Fruit fly (Drosophila melanogaster) whole organism, embryonic: ENCODE measurements around the gene CG18130.

Source experiments
- Ada2b ChIP-seq: fragments of 200-800 bp; sonication (Bioruptor generic); IDR thresholded peaks from 2 replicates; pipeline ENCODE4 v1.3.6; 2022; ENCODE audit warnings: missing biosample characterization, missing genetic modification characterization
- BEAF-32 ChIP-seq: fragments of 200-800 bp; sonication (Bioruptor generic); optimal IDR thresholded peaks from 3 replicates; lab custom pipeline; 2017; ENCODE audit warnings: missing biosample characterization, missing genetic modification characterization, mild to moderate bottlenecking, moderate library complexity, missing genetic modification reagents
- Bdp1 ChIP-seq: fragments of 200-800 bp; sonication (Bioruptor generic); optimal IDR thresholded peaks from 3 replicates; lab custom pipeline; 2016; ENCODE audit warnings: missing biosample characterization, missing genetic modification characterization
- Bgb ChIP-seq: fragments of 200-800 bp; sonication (Bioruptor generic); IDR thresholded peaks from 2 replicates; pipeline ENCODE4 v1.3.6; 2022; ENCODE audit warnings: missing biosample characterization, missing genetic modification characterization; ENCODE audit not compliant: partially characterized antibody
- CG10321 ChIP-seq: fragments of 200-800 bp; sonication (Bioruptor generic); IDR thresholded peaks from 2 replicates; pipeline ENCODE4 v1.3.6; 2022; ENCODE audit warnings: missing biosample characterization, missing genetic modification characterization
- CG11085 ChIP-seq: fragments of 200-800 bp; sonication (Bioruptor generic); IDR thresholded peaks from 2 replicates; pipeline ENCODE4 v1.3.6; 2022; ENCODE audit warnings: missing biosample characterization, missing genetic modification characterization
- CG11398 ChIP-seq: fragments of 200-800 bp; sonication (Bioruptor generic); optimal IDR thresholded peaks from 2 replicates; lab custom pipeline; 2016; ENCODE audit warnings: missing biosample characterization, missing genetic modification characterization
- CG11723 ChIP-seq: fragments of 200-800 bp; sonication (Bioruptor generic); optimal IDR thresholded peaks from 2 replicates; lab custom pipeline; 2017; ENCODE audit warnings: missing biosample characterization, mild to moderate bottlenecking, missing genetic modification characterization
- CG13624 ChIP-seq: fragments of 200-800 bp; sonication (Bioruptor generic); optimal IDR thresholded peaks from 2 replicates; lab custom pipeline; 2016; ENCODE audit warnings: missing biosample characterization, missing genetic modification characterization
- CG15073 ChIP-seq: fragments of 200-800 bp; sonication (Bioruptor generic); optimal IDR thresholded peaks from 2 replicates; lab custom pipeline; 2016; ENCODE audit warnings: missing biosample characterization, missing genetic modification characterization
- CG1647 ChIP-seq: fragments of 200-800 bp; sonication (Bioruptor generic); optimal IDR thresholded peaks from 3 replicates; lab custom pipeline; 2016; ENCODE audit warnings: missing biosample characterization, missing genetic modification characterization
- CG17359 ChIP-seq: fragments of 200-800 bp; sonication (Bioruptor generic); optimal IDR thresholded peaks from 3 replicates; lab custom pipeline; 2018; ENCODE audit warnings: missing biosample characterization, mild to moderate bottlenecking, missing genetic modification characterization, moderate library complexity
- CG17361 ChIP-seq: fragments of 200-800 bp; sonication (Bioruptor generic); IDR thresholded peaks from 3 replicates; pipeline ENCODE4 v1.3.6; 2022; ENCODE audit warnings: missing biosample characterization, missing genetic modification characterization
- CG1832 ChIP-seq: fragments of 200-800 bp; sonication (Bioruptor generic); optimal IDR thresholded peaks from 2 replicates; lab custom pipeline; 2017; ENCODE audit warnings: missing biosample characterization, mild to moderate bottlenecking, missing genetic modification characterization, inconsistent platforms
- CG2129 ChIP-seq: fragments of 200-800 bp; sonication (Bioruptor generic); IDR thresholded peaks from 2 replicates; pipeline ENCODE4 v1.3.6; 2022; ENCODE audit warnings: missing biosample characterization, missing genetic modification characterization; ENCODE audit not compliant: partially characterized antibody
- CG3838 ChIP-seq: fragments of 200-800 bp; sonication (Bioruptor generic); optimal IDR thresholded peaks from 3 replicates; lab custom pipeline; 2016; ENCODE audit warnings: missing biosample characterization, missing genetic modification characterization
- CG42726 ChIP-seq: fragments of 200-800 bp; sonication (Bioruptor generic); IDR thresholded peaks from 2 replicates; pipeline ENCODE4 v1.3.6; 2022; ENCODE audit warnings: missing biosample characterization, missing genetic modification characterization; ENCODE audit not compliant: partially characterized antibody
- CG6791 ChIP-seq: fragments of 200-800 bp; sonication (Bioruptor generic); IDR thresholded peaks from 3 replicates; pipeline ENCODE4 v1.3.6; 2022; ENCODE audit warnings: missing biosample characterization, missing genetic modification characterization; ENCODE audit not compliant: partially characterized antibody
- CG7963 ChIP-seq: fragments of 200-800 bp; sonication (Bioruptor generic); IDR thresholded peaks from 3 replicates; pipeline ENCODE4 v1.3.6; 2022; ENCODE audit warnings: missing biosample characterization, missing genetic modification characterization; ENCODE audit not compliant: partially characterized antibody
- CG8924 ChIP-seq: fragments of 200-800 bp; optimal IDR thresholded peaks from 3 replicates; lab custom pipeline; 2019; ENCODE audit warnings: missing biosample characterization, mild to moderate bottlenecking, missing genetic modification characterization, moderate library complexity
- CG9215 ChIP-seq: fragments of 200-800 bp; sonication (Bioruptor generic); IDR thresholded peaks from 2 replicates; pipeline ENCODE4 v1.3.6; 2022; ENCODE audit warnings: missing biosample characterization, missing genetic modification characterization
- CG9437 ChIP-seq: fragments of 200-800 bp; sonication (Bioruptor generic); optimal IDR thresholded peaks from 2 replicates; lab custom pipeline; 2018; ENCODE audit warnings: missing biosample characterization, mild to moderate bottlenecking, missing genetic modification characterization
- D ChIP-seq, 2 experiments: fragments of 200-800 bp in 1 of 2; fragments of >200 bp in 1 of 2; sonication (Bioruptor generic) in 1 of 2; optimal IDR thresholded peaks; 2 replicates in 1 of 2; 3 replicates in 1 of 2; lab custom pipeline; 2017; ENCODE audit warnings: mild to moderate bottlenecking in 1 of 2, missing biosample characterization in 1 of 2, missing genetic modification characterization in 1 of 2, missing genetic modification reagents in 1 of 2
- Dfd ChIP-seq, 2 experiments: fragments of >200 bp; optimal IDR thresholded peaks; 2 replicates each; lab custom pipeline; 2017; ENCODE audit warnings: missing biosample characterization in 2 of 2, missing genetic modification characterization in 2 of 2
- Dll ChIP-seq: fragments of 200-800 bp; sonication (Bioruptor generic); IDR thresholded peaks from 4 replicates; pipeline ENCODE4 v1.3.6; 2022; ENCODE audit warnings: missing biosample characterization, missing genetic modification characterization; ENCODE audit not compliant: partially characterized antibody
- Dref ChIP-seq: fragments of 200-800 bp; sonication (Bioruptor generic); IDR thresholded peaks from 2 replicates; pipeline ENCODE4 v1.3.6; 2022; ENCODE audit warnings: missing biosample characterization, missing genetic modification characterization
- E2f2 ChIP-seq: fragments of 200-800 bp; sonication (Bioruptor generic); IDR thresholded peaks from 2 replicates; pipeline ENCODE4 v1.3.6; 2022; ENCODE audit warnings: missing biosample characterization, missing genetic modification characterization
- H15 ChIP-seq: fragments of 200-800 bp; sonication (Bioruptor generic); IDR thresholded peaks from 3 replicates; pipeline ENCODE4 v1.3.6; 2022; ENCODE audit warnings: missing biosample characterization, missing genetic modification characterization
- MBD-R2 ChIP-seq: fragments of 200-800 bp; sonication (Bioruptor generic); IDR thresholded peaks from 2 replicates; pipeline ENCODE4 v1.3.6; 2022; ENCODE audit warnings: missing biosample characterization, missing genetic modification characterization
- Max ChIP-seq: fragments of 200-800 bp; sonication (Bioruptor generic); optimal IDR thresholded peaks from 2 replicates; lab custom pipeline; 2016; ENCODE audit warnings: missing biosample characterization, mild to moderate bottlenecking, missing genetic modification characterization
- Sin3A ChIP-seq: fragments of >200 bp; optimal IDR thresholded peaks from 2 replicates; lab custom pipeline; 2018
- Stat92E ChIP-seq, 3 experiments: fragments of >200 bp in 2 of 3; fragments of 200-800 bp in 1 of 3; sonication (Bioruptor generic) in 1 of 3; optimal IDR thresholded peaks; 2 replicates each; lab custom pipeline; 2017 to 2019; ENCODE audit warnings: missing biosample characterization in 3 of 3, missing genetic modification characterization in 3 of 3, mild to moderate bottlenecking in 1 of 3, moderate library complexity in 1 of 3
- br ChIP-seq: fragments of >200 bp; optimal IDR thresholded peaks from 2 replicates; lab custom pipeline; 2017
- chinmo ChIP-seq: fragments of 200-800 bp; sonication (Bioruptor generic); IDR thresholded peaks from 4 replicates; pipeline ENCODE4 v1.3.6; 2022; ENCODE audit warnings: missing biosample characterization, missing genetic modification characterization; ENCODE audit not compliant: partially characterized antibody
- dmrt11E ChIP-seq: fragments of 200-800 bp; sonication (Bioruptor generic); optimal IDR thresholded peaks from 3 replicates; lab custom pipeline; 2018; ENCODE audit warnings: missing biosample characterization, mild to moderate bottlenecking, missing genetic modification characterization, moderate library complexity
- fd3F ChIP-seq: fragments of 200-800 bp; sonication (Bioruptor generic); optimal IDR thresholded peaks from 2 replicates; lab custom pipeline; 2018; ENCODE audit warnings: missing biosample characterization, mild to moderate bottlenecking, missing genetic modification characterization, moderate library complexity
- fd64A ChIP-seq: fragments of 200-800 bp; sonication (Bioruptor generic); optimal IDR thresholded peaks from 3 replicates; lab custom pipeline; 2018; ENCODE audit warnings: missing biosample characterization, mild to moderate bottlenecking, missing genetic modification characterization
- hbn ChIP-seq: fragments of 200-800 bp; sonication (Bioruptor generic); IDR thresholded peaks from 2 replicates; pipeline ENCODE4 v1.3.6; 2022; ENCODE audit warnings: missing biosample characterization, missing genetic modification characterization; ENCODE audit not compliant: partially characterized antibody
- phol ChIP-seq: fragments of 200-800 bp; sonication (Bioruptor generic); optimal IDR thresholded peaks from 3 replicates; lab custom pipeline; 2018; ENCODE audit warnings: missing biosample characterization, mild to moderate bottlenecking, missing genetic modification characterization, moderate library complexity
- rib ChIP-seq: fragments of 200-800 bp; sonication (Bioruptor generic); IDR thresholded peaks from 2 replicates; pipeline ENCODE4 v1.3.6; 2022; ENCODE audit warnings: missing biosample characterization, missing genetic modification characterization
- sob ChIP-seq: fragments of 200-800 bp; sonication (Bioruptor generic); IDR thresholded peaks from 2 replicates; pipeline ENCODE4 v1.3.6; 2022; ENCODE audit warnings: missing biosample characterization, missing genetic modification characterization
- stwl ChIP-seq: fragments of 200-800 bp; sonication (Bioruptor generic); optimal IDR thresholded peaks from 3 replicates; lab custom pipeline; 2018; ENCODE audit warnings: missing biosample characterization, mild to moderate bottlenecking, missing genetic modification characterization, moderate library complexity
- tna ChIP-seq: fragments of 200-800 bp; sonication (Bioruptor generic); IDR thresholded peaks from 2 replicates; pipeline ENCODE4 v1.3.6; 2022; ENCODE audit warnings: missing biosample characterization, missing genetic modification characterization; ENCODE audit not compliant: partially characterized antibody
- trh ChIP-seq: fragments of 200-800 bp; sonication (Bioruptor generic); optimal IDR thresholded peaks from 2 replicates; lab custom pipeline; 2016; ENCODE audit warnings: missing biosample characterization, missing genetic modification characterization
- unc-4 ChIP-seq: fragments of 200-800 bp; sonication (Bioruptor generic); IDR thresholded peaks from 2 replicates; pipeline ENCODE4 v1.3.6; 2022; ENCODE audit warnings: missing biosample characterization, missing genetic modification characterization; ENCODE audit not compliant: partially characterized antibody
- usp ChIP-seq: fragments of >200 bp; optimal IDR thresholded peaks from 2 replicates; lab custom pipeline; 2017; ENCODE audit warnings: missing biosample characterization, missing genetic modification characterization
- zen2 ChIP-seq: fragments of 200-800 bp; sonication (Bioruptor generic); IDR thresholded peaks from 3 replicates; pipeline ENCODE4 v1.3.6; 2022; ENCODE audit warnings: missing biosample characterization, missing genetic modification characterization; ENCODE audit not compliant: partially characterized antibody

Gene CG18130

dm6 chrX:12018440-12019101 lies 26.0 kb upstream of the CG18130 start, which contains the start of gene Lsm12a (continued):
- peak; percentile 16; the same call in 1 of the 2 replicates for TF ChIP-seq unc-4 (GFP tag; lab: Robert Waterston, UW)
- TF ChIP-seq CG7963: peak; percentile 58
- TF ChIP-seq chinmo (GFP tag; lab: Robert Waterston, UW): peak; percentile 79; the same call in 1 of the 4 replicates
- TF ChIP-seq CG15073 (GFP tag; lab: Kevin White, UChicago): no peak
- no peak for TF ChIP-seq CG11723
- TF ChIP-seq hbn (GFP tag; lab: Robert Waterston, UW): peak; percentile 16; the same call in 1 of the 2 replicates
- TF ChIP-seq CG9437: no peak
- TF ChIP-seq Dref: peak; percentile 77
- no peak for TF ChIP-seq CG11398
- no peak for TF ChIP-seq CG1647 (GFP tag; lab: Kevin White, UChicago)
- TF ChIP-seq Stat92E (GFP tag; optimal IDR thresholded peaks at IDR 0.05; lab: Kevin White, UChicago): peak in 1 of 3 experiments; percentile 79
- TF ChIP-seq trh (GFP tag; lab: Kevin White, UChicago): no peak
- peak; percentile 66 for TF ChIP-seq Bgb (GFP tag; lab: Robert Waterston, UW)
- TF ChIP-seq CG1832 (GFP tag; lab: Kevin White, UChicago): peak; percentile 82
- TF ChIP-seq Ada2b: no peak
- no peak for TF ChIP-seq H15 (GFP tag; lab: Robert Waterston, UW)
- no peak for TF ChIP-seq CG17361 (GFP tag; lab: Robert Waterston, UW)
- peak; percentile 44; the same call in 1 of the 2 replicates for TF ChIP-seq CG42726
- TF ChIP-seq CG8924 (tag; lab: Kevin White, UChicago): peak; percentile 15
- peak; percentile 20; the same call in 1 of the 2 replicates for TF ChIP-seq CG2129 (GFP tag; lab: Robert Waterston, UW)
- no peak for TF ChIP-seq fd3F (GFP tag; lab: Kevin White, UChicago)
- TF ChIP-seq D (optimal IDR thresholded peaks at IDR 0.05; lab: Kevin White, UChicago): no peak
- no peak for TF ChIP-seq D (GFP tag; optimal IDR thresholded peaks at IDR 0.05; lab: Kevin White, UChicago)
- no peak for TF ChIP-seq Dfd (GFP tag; optimal IDR thresholded peaks at IDR 0.05; lab: Kevin White, UChicago)
- TF ChIP-seq stwl (tag; lab: Kevin White, UChicago): peak; percentile 64
- TF ChIP-seq E2f2 (GFP tag; lab: Robert Waterston, UW): peak; percentile 13; the same call in 1 of the 2 replicates
- no peak for TF ChIP-seq CG17359 (tag; lab: Kevin White, UChicago)
- peak; percentile 1 for TF ChIP-seq phol
- TF ChIP-seq Dll: 0 out of 4 replicates have a peak, but pooled peaks have one; percentile 45
- TF ChIP-seq Bdp1: no peak
- no peak for TF ChIP-seq CG11085
- peak; percentile 34; the same call in 1 of the 3 replicates for TF ChIP-seq zen2 (GFP tag; lab: Robert Waterston, UW)
- no peak for TF ChIP-seq CG3838 (GFP tag; lab: Kevin White, UChicago)
- TF ChIP-seq CG9215 (GFP tag; lab: Robert Waterston, UW): no peak
- TF ChIP-seq fd64A (GFP tag; lab: Kevin White, UChicago): no peak
- no peak for TF ChIP-seq dmrt11E (tag; lab: Kevin White, UChicago)
- TF ChIP-seq tna: peak; percentile 38; the same call in 1 of the 2 replicates
- peak; percentile 77; the same call in 2 of the 3 replicates for TF ChIP-seq CG6791 (GFP tag; lab: Robert Waterston, UW)
- TF ChIP-seq Max (GFP tag; lab: Kevin White, UChicago): no peak
- peak; percentile 1 for TF ChIP-seq Sin3A (lab: Kevin White, UChicago)
- TF ChIP-seq br (lab: Kevin White, UChicago): no peak
- no peak for TF ChIP-seq rib
- no peak for TF ChIP-seq CG13624
- TF ChIP-seq BEAF-32 (GFP tag; lab: Kevin White, UChicago): peak; percentile 74
- peak; percentile 41 for TF ChIP-seq MBD-R2 (GFP tag; lab: Robert Waterston, UW)
- 0 out of 2 replicates have a peak, but pooled peaks have one; percentile 42 for TF ChIP-seq CG10321 (GFP tag; lab: Robert Waterston, UW)
- TF ChIP-seq sob (GFP tag; lab: Robert Waterston, UW): 0 out of 2 replicates have a peak, but pooled peaks have one; percentile 8
- TF ChIP-seq usp: no peak
